Fruit fly (Drosophila melanogaster): ENCODE results near the gene CG3982.

The CG3982 gene

DNA sequence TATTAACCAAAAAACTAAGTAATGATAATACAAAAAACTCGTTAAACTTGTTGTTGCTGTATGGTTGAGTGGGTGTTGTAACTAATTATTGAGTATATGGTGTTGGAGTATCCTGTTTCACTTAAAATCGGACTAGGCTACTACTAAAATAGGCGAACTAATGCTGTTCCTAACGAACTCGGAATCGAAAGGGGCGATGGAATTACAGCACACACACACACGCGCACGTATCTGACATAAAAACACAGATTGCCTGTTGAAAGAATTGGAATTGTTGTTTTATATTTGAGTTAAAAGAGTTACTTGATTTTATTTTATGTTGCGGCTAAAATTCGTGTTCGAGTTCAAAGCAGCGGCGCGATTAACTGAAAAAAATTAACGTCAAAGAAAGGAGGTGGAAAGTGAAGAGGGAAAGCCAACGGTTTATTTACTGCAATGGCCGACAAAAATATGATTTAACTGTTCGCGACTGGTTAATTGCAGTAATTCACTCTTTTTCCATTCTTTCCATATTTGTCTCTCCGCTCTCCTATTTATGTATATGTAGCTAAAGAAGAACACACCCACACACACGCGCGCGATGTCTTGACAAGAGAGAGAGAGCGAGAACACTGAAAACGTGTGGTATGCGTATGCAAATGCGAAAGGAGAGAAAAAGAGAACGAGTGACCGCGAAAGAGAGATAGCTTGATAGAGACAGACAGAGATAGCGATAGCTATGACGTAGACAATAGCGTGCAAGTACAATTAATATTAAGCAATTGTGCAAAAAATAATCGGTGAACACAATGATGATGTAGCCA lies 15.6 kb downstream of the CG3982 start (continued):
- no peak for TF ChIP-seq Fer3 (tag; optimal IDR thresholded peaks at IDR 0.05)
- TF ChIP-seq CG4282 (GFP tag; optimal IDR thresholded peaks at IDR 0.05): no peak
- no peak for TF ChIP-seq CG1024 (GFP tag; IDR thresholded peaks at IDR 0.05)
- no peak for TF ChIP-seq wdn (GFP tag; IDR thresholded peaks at IDR 0.05)
- TF ChIP-seq Taf1 (GFP tag; IDR thresholded peaks at IDR 0.05): no peak
- TF ChIP-seq CG10209 (GFP tag; optimal IDR thresholded peaks at IDR 0.05): no peak
- TF ChIP-seq Drgx (GFP tag; IDR thresholded peaks at IDR 0.05): no peak
- TF ChIP-seq bcd (GFP tag; optimal IDR thresholded peaks at IDR 0.05): no peak
- TF ChIP-seq zf30C (GFP tag; optimal IDR thresholded peaks at IDR 0.05): no peak
- TF ChIP-seq Tbp (GFP tag; optimal IDR thresholded peaks at IDR 0.05): no peak
- no peak for TF ChIP-seq Dip3 (GFP tag; optimal IDR thresholded peaks at IDR 0.05)
- TF ChIP-seq crc (GFP tag; optimal IDR thresholded peaks at IDR 0.05): no peak
- no peak for TF ChIP-seq CG30431 (GFP tag; optimal IDR thresholded peaks at IDR 0.05)
- TF ChIP-seq CG12744 (GFP tag; optimal IDR thresholded peaks at IDR 0.05): no peak
- TF ChIP-seq Bdp1 (GFP tag; optimal IDR thresholded peaks at IDR 0.05): no peak
- TF ChIP-seq Atf6 (GFP tag; IDR thresholded peaks at IDR 0.05): 0 out of 2 replicates have a peak, but pooled peaks have one; percentile 13
- TF ChIP-seq Mrtf (GFP tag; IDR thresholded peaks at IDR 0.05): no peak
- TF ChIP-seq slp2 (GFP tag; optimal IDR thresholded peaks at IDR 0.05): no peak
- TF ChIP-seq chinmo (GFP tag; IDR thresholded peaks at IDR 0.05; ENCODE audit: partially characterized antibody): peak; percentile 83; the same call in 3 of the 4 replicates
- no peak for TF ChIP-seq CG4707 (GFP tag; optimal IDR thresholded peaks at IDR 0.05)
- TF ChIP-seq kah (GFP tag; optimal IDR thresholded peaks at IDR 0.05): no peak
- TF ChIP-seq mam (GFP tag; optimal IDR thresholded peaks at IDR 0.05): no peak
- no peak for TF ChIP-seq Dip2 (GFP tag; IDR thresholded peaks at IDR 0.05)
- no peak for TF ChIP-seq ind (GFP tag; optimal IDR thresholded peaks at IDR 0.05)
- TF ChIP-seq CG3281 (GFP tag; optimal IDR thresholded peaks at IDR 0.05): no peak
- peak; percentile 6 for TF ChIP-seq D (optimal IDR thresholded peaks at IDR 0.05)
- no peak for TF ChIP-seq D (GFP tag; optimal IDR thresholded peaks at IDR 0.05)
- no peak for TF ChIP-seq CG33213 (GFP tag; optimal IDR thresholded peaks at IDR 0.05)
- TF ChIP-seq eve (GFP tag; optimal IDR thresholded peaks at IDR 0.05): peak in 1 of 2 experiments; percentile 85
- no peak for TF ChIP-seq lilli (GFP tag; optimal IDR thresholded peaks at IDR 0.05)
- TF ChIP-seq Atf-2 (GFP tag; optimal IDR thresholded peaks at IDR 0.05): no peak
- TF ChIP-seq chif (GFP tag; optimal IDR thresholded peaks at IDR 0.05): no peak
- TF ChIP-seq psq (GFP tag; optimal IDR thresholded peaks at IDR 0.05): no peak
- no peak for TF ChIP-seq slbo (GFP tag; IDR thresholded peaks at IDR 0.05)
- TF ChIP-seq ssp (GFP tag; IDR thresholded peaks at IDR 0.05): no peak
- TF ChIP-seq tap (tag; optimal IDR thresholded peaks at IDR 0.05): no peak
- no peak for TF ChIP-seq CG10366 (GFP tag; IDR thresholded peaks at IDR 0.05)
- TF ChIP-seq fd102C (GFP tag; optimal IDR thresholded peaks at IDR 0.05): no peak
- no peak for TF ChIP-seq ttk (GFP tag; IDR thresholded peaks at IDR 0.05)
- TF ChIP-seq MBD-R2 (GFP tag; IDR thresholded peaks at IDR 0.05): peak; percentile 20; the same call in 1 of the 2 replicates
- TF ChIP-seq kni (GFP tag; optimal IDR thresholded peaks at IDR 0.05): peak; percentile 39
- no peak for TF ChIP-seq CG17328 (GFP tag; IDR thresholded peaks at IDR 0.05)
- TF ChIP-seq CG10147 (GFP tag; optimal IDR thresholded peaks at IDR 0.05): no peak
- no peak for TF ChIP-seq Dref (GFP tag; IDR thresholded peaks at IDR 0.05)
- peak; percentile 11 for TF ChIP-seq CG17385 (GFP tag; optimal IDR thresholded peaks at IDR 0.05)
- no peak for TF ChIP-seq jigr1 (GFP tag; IDR thresholded peaks at IDR 0.05)
- TF ChIP-seq Nf-YA (GFP tag; IDR thresholded peaks at IDR 0.05): no peak
- TF ChIP-seq Oli (tag; optimal IDR thresholded peaks at IDR 0.05): no peak
- no peak for TF ChIP-seq Gug (GFP tag; IDR thresholded peaks at IDR 0.05)
- no peak for TF ChIP-seq CG7839 (tag; optimal IDR thresholded peaks at IDR 0.05)
- TF ChIP-seq Nf-YC (tag; optimal IDR thresholded peaks at IDR 0.05): no peak
- no peak for TF ChIP-seq Sin3A (optimal IDR thresholded peaks at IDR 0.05)

Data from whole organism, embryonic.